Worm (Caenorhabditis elegans): ENCODE measurements around the gene C23G10.5.

DNA sequence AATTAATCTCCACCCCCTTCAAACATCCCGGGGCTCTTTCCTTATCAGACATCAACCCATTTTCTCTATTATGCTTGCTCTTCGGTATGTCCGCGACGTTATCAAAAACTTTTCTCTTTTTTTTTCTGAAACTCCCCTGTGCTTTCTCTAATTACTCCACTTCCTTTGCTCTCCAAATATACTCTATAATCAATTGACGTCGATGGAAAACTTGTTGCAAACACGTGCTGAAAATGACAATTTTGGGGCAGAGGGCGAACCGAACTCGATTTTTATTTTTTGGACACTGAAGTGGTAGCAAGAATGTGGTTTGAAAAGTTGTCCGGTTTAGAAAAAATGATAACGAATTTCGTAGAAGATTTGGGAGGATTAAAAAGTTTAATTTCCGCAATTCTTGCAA, 11.8 kb upstream of the C23G10.5 start:
- TF ChIP-seq nhr-11 (tag; optimal IDR thresholded peaks at IDR 0.05) (no peak), mdl-1 (tag; optimal IDR thresholded peaks at IDR 0.05) (peak; percentile 9), skn-1 (tag; optimal IDR thresholded peaks at IDR 0.05) (no peak), egl-27 (tag; optimal IDR thresholded peaks at IDR 0.05) (no peak), ama-1 (optimal IDR thresholded peaks at IDR 0.05) (no peak), snpc-4 (tag; optimal IDR thresholded peaks at IDR 0.05) (no peak), unc-62 (GFP tag; optimal IDR thresholded peaks at IDR 0.05) (no peak), ceh-9 (tag; optimal IDR thresholded peaks at IDR 0.05) (no peak), unc-39 (tag; optimal IDR thresholded peaks at IDR 0.05) (no peak), nhr-77 (tag; optimal IDR thresholded peaks at IDR 0.05) (no peak)

Measured in whole organism, L3 larva.